Fruit fly (Drosophila melanogaster) whole organism, embryonic: ENCODE measurements around the gene prd.

ENCODE experiments used
- BEAF-32 ChIP-seq: fragments of 200-800 bp; sonication (Bioruptor generic); optimal IDR thresholded peaks from 3 replicates; lab custom pipeline; 2017; ENCODE audit warnings: missing biosample characterization, missing genetic modification characterization, mild to moderate bottlenecking, moderate library complexity, missing genetic modification reagents
- Bdp1 ChIP-seq: fragments of 200-800 bp; sonication (Bioruptor generic); optimal IDR thresholded peaks from 3 replicates; lab custom pipeline; 2016; ENCODE audit warnings: missing biosample characterization, missing genetic modification characterization
- Bgb ChIP-seq: fragments of 200-800 bp; sonication (Bioruptor generic); IDR thresholded peaks from 2 replicates; pipeline ENCODE4 v1.3.6; 2022; ENCODE audit warnings: missing biosample characterization, missing genetic modification characterization; ENCODE audit not compliant: partially characterized antibody
- CG12659 ChIP-seq: fragments of 200-800 bp; sonication (Bioruptor generic); optimal IDR thresholded peaks from 3 replicates; lab custom pipeline; 2017; ENCODE audit warnings: mild to moderate bottlenecking, missing biosample characterization, missing genetic modification reagents, missing genetic modification characterization
- CG13287 ChIP-seq: fragments of 200-800 bp; sonication (Bioruptor generic); IDR thresholded peaks from 2 replicates; pipeline ENCODE4 v1.3.6; 2022; ENCODE audit warnings: missing biosample characterization, missing genetic modification characterization; ENCODE audit not compliant: partially characterized antibody
- CG15073 ChIP-seq: fragments of 200-800 bp; sonication (Bioruptor generic); optimal IDR thresholded peaks from 2 replicates; lab custom pipeline; 2016; ENCODE audit warnings: missing biosample characterization, missing genetic modification characterization
- CG15514 ChIP-seq: fragments of 200-800 bp; sonication (Bioruptor generic); optimal IDR thresholded peaks from 3 replicates; lab custom pipeline; 2017; ENCODE audit warnings: missing biosample characterization, missing genetic modification characterization, mild to moderate bottlenecking, moderate library complexity, missing genetic modification reagents
- CG17359 ChIP-seq: fragments of 200-800 bp; sonication (Bioruptor generic); optimal IDR thresholded peaks from 3 replicates; lab custom pipeline; 2018; ENCODE audit warnings: missing biosample characterization, mild to moderate bottlenecking, missing genetic modification characterization, moderate library complexity
- CG17385 ChIP-seq: fragments of 200-800 bp; sonication (Bioruptor generic); optimal IDR thresholded peaks from 3 replicates; lab custom pipeline; 2018; ENCODE audit warnings: missing biosample characterization, mild to moderate bottlenecking, missing genetic modification characterization
- CG2116 ChIP-seq: fragments of 200-800 bp; sonication (Bioruptor generic); optimal IDR thresholded peaks from 3 replicates; lab custom pipeline; 2018; ENCODE audit warnings: missing biosample characterization, mild to moderate bottlenecking, missing genetic modification characterization
- CG30020 ChIP-seq: fragments of 200-800 bp; optimal IDR thresholded peaks from 2 replicates; lab custom pipeline; 2019; ENCODE audit warnings: missing biosample characterization, mild to moderate bottlenecking, missing genetic modification characterization, moderate library complexity
- CG31388 ChIP-seq: fragments of 200-800 bp; sonication (Bioruptor generic); optimal IDR thresholded peaks from 2 replicates; lab custom pipeline; 2016; ENCODE audit warnings: missing biosample characterization, missing genetic modification characterization
- CG3281 ChIP-seq: fragments of 200-800 bp; sonication (Bioruptor generic); optimal IDR thresholded peaks from 3 replicates; lab custom pipeline; 2017; ENCODE audit warnings: missing biosample characterization, mild to moderate bottlenecking, missing genetic modification characterization
- CG34422 ChIP-seq: fragments of 200-800 bp; sonication (Bioruptor generic); IDR thresholded peaks from 3 replicates; pipeline ENCODE4 v1.3.6; 2022; ENCODE audit warnings: missing biosample characterization, missing genetic modification characterization
- CG4328 ChIP-seq: fragments of 200-800 bp; sonication (Bioruptor generic); optimal IDR thresholded peaks from 3 replicates; lab custom pipeline; 2017; ENCODE audit warnings: missing biosample characterization, missing genetic modification reagents, missing genetic modification characterization
- CG4360 ChIP-seq: fragments of 200-800 bp; sonication (Bioruptor generic); IDR thresholded peaks from 2 replicates; pipeline ENCODE4 v1.3.6; 2022; ENCODE audit warnings: missing biosample characterization, missing genetic modification characterization
- CG43689 ChIP-seq: fragments of 200-800 bp; sonication (Bioruptor generic); IDR thresholded peaks from 2 replicates; pipeline ENCODE4 v1.3.6; 2022; ENCODE audit warnings: missing biosample characterization, missing genetic modification characterization
- CG4617 ChIP-seq: fragments of 200-800 bp; sonication (Bioruptor generic); optimal IDR thresholded peaks from 3 replicates; lab custom pipeline; 2016; ENCODE audit warnings: missing biosample characterization, missing genetic modification characterization, borderline replicate concordance
- CG6689 ChIP-seq: fragments of 200-800 bp; sonication (Bioruptor generic); IDR thresholded peaks from 2 replicates; pipeline ENCODE4 v1.3.6; 2022; ENCODE audit warnings: missing biosample characterization, missing genetic modification characterization
- CG6791 ChIP-seq: fragments of 200-800 bp; sonication (Bioruptor generic); IDR thresholded peaks from 3 replicates; pipeline ENCODE4 v1.3.6; 2022; ENCODE audit warnings: missing biosample characterization, missing genetic modification characterization; ENCODE audit not compliant: partially characterized antibody
- CG8924 ChIP-seq: fragments of 200-800 bp; optimal IDR thresholded peaks from 3 replicates; lab custom pipeline; 2019; ENCODE audit warnings: missing biosample characterization, mild to moderate bottlenecking, missing genetic modification characterization, moderate library complexity
- CG9797 ChIP-seq: fragments of 200-800 bp; sonication (Bioruptor generic); optimal IDR thresholded peaks from 3 replicates; lab custom pipeline; 2018; ENCODE audit warnings: missing biosample characterization, mild to moderate bottlenecking, missing genetic modification characterization
- Doc2 ChIP-seq: fragments of 200-800 bp; sonication (Bioruptor generic); IDR thresholded peaks from 2 replicates; pipeline ENCODE4 v1.3.6; 2022; ENCODE audit warnings: missing biosample characterization, missing genetic modification characterization
- E2f2 ChIP-seq: fragments of 200-800 bp; sonication (Bioruptor generic); IDR thresholded peaks from 2 replicates; pipeline ENCODE4 v1.3.6; 2022; ENCODE audit warnings: missing biosample characterization, missing genetic modification characterization
- HLH4C ChIP-seq: fragments of 200-800 bp; sonication (Bioruptor generic); IDR thresholded peaks from 3 replicates; pipeline ENCODE4 v1.3.6; 2022; ENCODE audit warnings: missing biosample characterization, missing genetic modification characterization; ENCODE audit not compliant: partially characterized antibody
- Hr39 ChIP-seq: fragments of >200 bp; optimal IDR thresholded peaks from 2 replicates; lab custom pipeline; 2017
- Max ChIP-seq: fragments of 200-800 bp; sonication (Bioruptor generic); optimal IDR thresholded peaks from 2 replicates; lab custom pipeline; 2016; ENCODE audit warnings: missing biosample characterization, mild to moderate bottlenecking, missing genetic modification characterization
- Nf-YA ChIP-seq: fragments of 200-800 bp; sonication (Bioruptor generic); IDR thresholded peaks from 2 replicates; pipeline ENCODE4 v1.3.6; 2022; ENCODE audit warnings: missing biosample characterization, missing genetic modification characterization
- Opbp ChIP-seq: fragments of 200-800 bp; sonication (Bioruptor generic); IDR thresholded peaks from 3 replicates; pipeline ENCODE4 v1.3.6; 2022; ENCODE audit warnings: missing biosample characterization, missing genetic modification characterization; ENCODE audit not compliant: partially characterized antibody
- Pdp1 ChIP-seq, 2 experiments: fragments of 200-800 bp; sonication (Bioruptor generic); optimal IDR thresholded peaks; 3 replicates each; lab custom pipeline; 2016; ENCODE audit warnings: missing biosample characterization in 2 of 2, missing genetic modification characterization in 2 of 2, mild to moderate bottlenecking in 1 of 2, moderate library complexity in 1 of 2
- Sin3A ChIP-seq: fragments of >200 bp; optimal IDR thresholded peaks from 2 replicates; lab custom pipeline; 2018
- Six4 ChIP-seq: fragments of 200-800 bp; sonication (Bioruptor generic); optimal IDR thresholded peaks from 2 replicates; lab custom pipeline; 2016; ENCODE audit warnings: missing biosample characterization, missing genetic modification characterization
- Trl ChIP-seq, 3 experiments: fragments of >200 bp in 2 of 3; fragments of 200-800 bp in 1 of 3; sonication (Bioruptor generic) in 1 of 3; optimal IDR thresholded peaks; 2 replicates in 1 of 3; 3 replicates in 2 of 3; lab custom pipeline; 2016 to 2017; ENCODE audit warnings: missing biosample characterization in 1 of 3, missing genetic modification characterization in 1 of 3
- Usf ChIP-seq: fragments of 200-800 bp; sonication (Bioruptor generic); optimal IDR thresholded peaks from 2 replicates; lab custom pipeline; 2017; ENCODE audit warnings: missing genotype, missing biosample characterization, missing genetic modification characterization
- bsh ChIP-seq, 2 experiments: fragments of 200-800 bp; sonication (Bioruptor generic); optimal IDR thresholded peaks; 2 replicates each; lab custom pipeline; 2017 to 2018; ENCODE audit warnings: mild to moderate bottlenecking in 2 of 2, missing biosample characterization in 2 of 2, missing genetic modification characterization in 2 of 2, moderate library complexity in 1 of 2
- chinmo ChIP-seq: fragments of 200-800 bp; sonication (Bioruptor generic); IDR thresholded peaks from 4 replicates; pipeline ENCODE4 v1.3.6; 2022; ENCODE audit warnings: missing biosample characterization, missing genetic modification characterization; ENCODE audit not compliant: partially characterized antibody
- ewg ChIP-seq: fragments of 200-800 bp; sonication (Bioruptor generic); optimal IDR thresholded peaks from 3 replicates; lab custom pipeline; 2017; ENCODE audit warnings: mild to moderate bottlenecking, missing biosample characterization, missing genetic modification reagents, missing genetic modification characterization
- gro ChIP-seq: fragments of 200-800 bp; sonication (Bioruptor generic); optimal IDR thresholded peaks from 2 replicates; lab custom pipeline; 2016; ENCODE audit warnings: missing biosample characterization, missing genetic modification characterization
- lbe ChIP-seq: fragments of 200-800 bp; sonication (Bioruptor generic); optimal IDR thresholded peaks from 2 replicates; lab custom pipeline; 2016; ENCODE audit warnings: missing biosample characterization, mild to moderate bottlenecking, missing genetic modification characterization
- nerfin-1 ChIP-seq: fragments of 200-800 bp; sonication (Bioruptor generic); optimal IDR thresholded peaks from 3 replicates; lab custom pipeline; 2019; ENCODE audit warnings: missing biosample characterization, mild to moderate bottlenecking, missing genetic modification characterization, moderate library complexity
- nmo ChIP-seq: fragments of 200-800 bp; sonication (Bioruptor generic); optimal IDR thresholded peaks from 2 replicates; lab custom pipeline; 2018; ENCODE audit warnings: missing biosample characterization, mild to moderate bottlenecking, missing genetic modification characterization, moderate library complexity
- peb ChIP-seq: fragments of 200-800 bp; sonication (Bioruptor generic); IDR thresholded peaks from 2 replicates; pipeline ENCODE4 v1.3.6; 2022; ENCODE audit warnings: missing biosample characterization, missing genetic modification characterization
- pzg ChIP-seq: fragments of 200-800 bp; sonication (Bioruptor generic); optimal IDR thresholded peaks from 3 replicates; lab custom pipeline; 2018; ENCODE audit warnings: missing biosample characterization, mild to moderate bottlenecking, missing genetic modification characterization, moderate library complexity
- sd ChIP-seq: fragments of 200-800 bp; sonication (Bioruptor generic); optimal IDR thresholded peaks from 3 replicates; lab custom pipeline; 2018; ENCODE audit warnings: missing biosample characterization, mild to moderate bottlenecking, missing genetic modification characterization, moderate library complexity
- sna ChIP-seq: fragments of 200-800 bp; sonication (Bioruptor generic); IDR thresholded peaks from 2 replicates; pipeline ENCODE4 v1.3.6; 2022; ENCODE audit warnings: missing biosample characterization, missing genetic modification characterization; ENCODE audit not compliant: partially characterized antibody
- stwl ChIP-seq: fragments of 200-800 bp; sonication (Bioruptor generic); optimal IDR thresholded peaks from 3 replicates; lab custom pipeline; 2018; ENCODE audit warnings: missing biosample characterization, mild to moderate bottlenecking, missing genetic modification characterization, moderate library complexity
- vvl ChIP-seq: fragments of 200-800 bp; sonication (Bioruptor generic); IDR thresholded peaks from 2 replicates; pipeline ENCODE4 v1.3.6; 2022; ENCODE audit warnings: missing biosample characterization, missing genetic modification characterization
- z ChIP-seq: fragments of 200-800 bp; sonication (Bioruptor generic); IDR thresholded peaks from 3 replicates; pipeline ENCODE4 v1.3.6; 2022; ENCODE audit warnings: missing biosample characterization, missing genetic modification characterization

prd gene

dm6 chr2L:12055837-12056388 is 29.7 kb downstream of the prd start, which contains the start of the genes JhI-21, RpL7-like and CG34164 (continued):
- TF ChIP-seq Usf (GFP tag; lab: Kevin White, UChicago): no peak
- peak; percentile 86 for TF ChIP-seq pzg (GFP tag; lab: Kevin White, UChicago)
- TF ChIP-seq peb (GFP tag; lab: Robert Waterston, UW): no peak
- peak; percentile 6 for TF ChIP-seq CG3281 (GFP tag; lab: Kevin White, UChicago)
- TF ChIP-seq Pdp1 (GFP tag; optimal IDR thresholded peaks at IDR 0.05; lab: Kevin White, UChicago): peak in 1 of 2 experiments; percentile 51
- TF ChIP-seq nerfin-1 (tag; lab: Kevin White, UChicago): peak; percentile 98
- peak; percentile 12 for TF ChIP-seq CG15073
- TF ChIP-seq HLH4C (GFP tag; lab: Robert Waterston, UW): peak; percentile 61; the same call in 2 of the 3 replicates
- TF ChIP-seq bsh (GFP tag; optimal IDR thresholded peaks at IDR 0.05; lab: Kevin White, UChicago): peak in 1 of 2 experiments; percentile 19
- TF ChIP-seq Sin3A (lab: Kevin White, UChicago): peak; percentile 43
- TF ChIP-seq CG31388 (GFP tag; lab: Kevin White, UChicago): no peak
- TF ChIP-seq sna (GFP tag; lab: Robert Waterston, UW): peak; percentile 43; the same call in 1 of the 2 replicates
- TF ChIP-seq CG30020 (tag; lab: Kevin White, UChicago): peak; percentile 2
- peak; percentile 77 for TF ChIP-seq CG13287 (GFP tag; lab: Robert Waterston, UW)
- peak; percentile 71 for TF ChIP-seq BEAF-32
- peak; percentile 44 for TF ChIP-seq gro (GFP tag; lab: Kevin White, UChicago)
- TF ChIP-seq nmo (GFP tag; lab: Kevin White, UChicago): peak; percentile 21
- TF ChIP-seq CG17385 (GFP tag; lab: Kevin White, UChicago): peak; percentile 50
- TF ChIP-seq Six4 (GFP tag; lab: Kevin White, UChicago): no peak
- peak; percentile 9 for TF ChIP-seq CG9797 (GFP tag; lab: Kevin White, UChicago)
- TF ChIP-seq sd (tag; lab: Kevin White, UChicago): peak; percentile 49
- TF ChIP-seq CG12659 (GFP tag; lab: Kevin White, UChicago): peak; percentile 2
- TF ChIP-seq E2f2 (GFP tag; lab: Robert Waterston, UW): peak; percentile 98
- TF ChIP-seq Doc2: no peak
- no peak for TF ChIP-seq Bdp1
- TF ChIP-seq Opbp: peak; percentile 64; the same call in 1 of the 3 replicates
- TF ChIP-seq CG4328: no peak
- TF ChIP-seq Hr39 (lab: Kevin White, UChicago): no peak
- peak; percentile 14; the same call in 1 of the 2 replicates for TF ChIP-seq vvl (GFP tag; lab: Robert Waterston, UW)
- peak; percentile 61 for TF ChIP-seq CG6791
- TF ChIP-seq CG4617 (GFP tag; lab: Kevin White, UChicago): peak; percentile 30
- TF ChIP-seq z (GFP tag; lab: Robert Waterston, UW): peak; percentile 73; the same call in 2 of the 3 replicates
- peak; percentile 33 for TF ChIP-seq ewg (GFP tag; lab: Kevin White, UChicago)
- TF ChIP-seq stwl (tag; lab: Kevin White, UChicago): peak; percentile 32
- TF ChIP-seq CG17359: peak; percentile 18
- peak; percentile 82 for TF ChIP-seq Max
- peak; percentile 96 to 99 for TF ChIP-seq Trl (optimal IDR thresholded peaks at IDR 0.05; lab: Kevin White, UChicago)
- TF ChIP-seq Trl (GFP tag; optimal IDR thresholded peaks at IDR 0.05; lab: Kevin White, UChicago): peak; percentile 62
- TF ChIP-seq CG43689 (GFP tag; lab: Robert Waterston, UW): no peak
- no peak for TF ChIP-seq CG6689
- peak; percentile 88; the same call in 2 of the 4 replicates for TF ChIP-seq chinmo
- peak; percentile 41 for TF ChIP-seq CG15514 (GFP tag; lab: Kevin White, UChicago)
- peak; percentile 74 for TF ChIP-seq Bgb (GFP tag; lab: Robert Waterston, UW)
- peak; percentile 78; the same call in 2 of the 3 replicates for TF ChIP-seq CG34422 (GFP tag; lab: Robert Waterston, UW)
- TF ChIP-seq lbe (GFP tag; lab: Kevin White, UChicago): peak; percentile 69
- peak; percentile 93 for TF ChIP-seq CG2116 (GFP tag; lab: Kevin White, UChicago)
- TF ChIP-seq CG4360: peak; percentile 38; the same call in 1 of the 2 replicates
- TF ChIP-seq Nf-YA (GFP tag; lab: Robert Waterston, UW): no peak
- TF ChIP-seq CG8924 (tag; lab: Kevin White, UChicago): peak; percentile 35
